Fruit fly (Drosophila melanogaster) whole organism, wandering third instar larva: ENCODE data around the gene CG2519.

ENCODE experiments used
- dsf ChIP-seq: sonication (Bioruptor generic); optimal IDR thresholded peaks from 2 replicates; lab custom pipeline; 2016; ENCODE audit warnings: missing biosample characterization, missing genetic modification characterization, borderline replicate concordance
- psq ChIP-seq: fragments of 200-800 bp; sonication (Bioruptor generic); optimal IDR thresholded peaks from 3 replicates; lab custom pipeline; 2017; ENCODE audit warnings: missing biosample characterization, mild to moderate bottlenecking, missing genetic modification characterization, moderate library complexity

DNA sequence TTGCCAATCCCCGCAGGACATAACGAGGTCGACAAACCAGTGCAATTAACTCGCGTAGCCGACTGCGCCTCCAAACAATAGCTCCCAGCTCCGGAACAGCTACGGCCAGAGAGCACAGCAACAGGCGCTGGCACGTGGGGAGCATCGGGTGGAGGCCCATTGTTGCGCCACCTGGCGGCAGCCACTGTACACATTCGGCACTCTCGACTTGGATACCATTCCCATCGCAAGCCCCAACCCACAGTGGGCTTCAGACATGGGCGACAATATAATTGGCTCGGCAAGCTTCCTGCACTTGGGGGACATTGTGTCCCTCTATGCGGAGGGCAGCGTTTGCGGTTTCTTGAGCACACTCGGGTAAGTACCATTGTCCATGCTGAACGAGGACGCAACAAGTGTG lies 20.0 kb downstream of the CG2519 start:
- TF ChIP-seq dsf, result no peak
- no peak for TF ChIP-seq psq
